Worm (Caenorhabditis elegans) whole organism, late embryonic: ENCODE results near the gene C09B9.7.
"Not testable (repeated sequence)": the region's sequence is repeated elsewhere in the genome, so short reads cannot be mapped to it uniquely, and the experiment has no call there.

Source experiments
- C08G9.2 ChIP-seq: sonication (generic microtip); optimal IDR thresholded peaks from 2 replicates; lab custom pipeline; 2016; ENCODE audit warnings: mild to moderate bottlenecking, missing genetic modification characterization, moderate library complexity, missing compliant biosample characterization
- C38D4.7 ChIP-seq: fragments of 200-800 bp; sonication (Bioruptor generic); optimal IDR thresholded peaks from 2 replicates; lab custom pipeline; 2018; ENCODE audit warnings: mild to moderate bottlenecking, missing genetic modification characterization, moderate library complexity, missing compliant biosample characterization
- K02D7.2 ChIP-seq: sonication (generic microtip); optimal IDR thresholded peaks from 2 replicates; lab custom pipeline; 2017; ENCODE audit warnings: mild to moderate bottlenecking, missing genetic modification characterization, missing compliant biosample characterization
- ceh-18 ChIP-seq: sonication (generic microtip); optimal IDR thresholded peaks from 2 replicates; lab custom pipeline; 2016; ENCODE audit warnings: missing genetic modification characterization, missing compliant biosample characterization
- ceh-19 ChIP-seq: fragments of 200-800 bp; sonication (Bioruptor generic); optimal IDR thresholded peaks from 2 replicates; lab custom pipeline; 2018; ENCODE audit warnings: mild to moderate bottlenecking, missing genetic modification characterization, missing compliant biosample characterization
- ceh-22 ChIP-seq: sonication (generic microtip); optimal IDR thresholded peaks from 2 replicates; lab custom pipeline; 2017; ENCODE audit warnings: missing biosample characterization, missing genetic modification characterization
- ets-4 ChIP-seq: sonication (generic microtip); optimal IDR thresholded peaks from 2 replicates; lab custom pipeline; 2016; ENCODE audit warnings: missing genetic modification characterization, missing compliant biosample characterization
- lim-6 ChIP-seq: sonication (generic microtip); optimal IDR thresholded peaks from 2 replicates; lab custom pipeline; 2016; ENCODE audit warnings: missing genetic modification characterization, missing compliant biosample characterization
- madf-2 ChIP-seq: sonication (generic microtip); optimal IDR thresholded peaks from 2 replicates; lab custom pipeline; 2017; ENCODE audit warnings: missing genetic modification characterization, missing compliant biosample characterization
- nhr-11 ChIP-seq: fragments of 150-350 bp; optimal IDR thresholded peaks from 2 replicates; lab custom pipeline; 2014; ENCODE audit warnings: missing biosample characterization, missing genetic modification characterization
- odd-2 ChIP-seq: sonication (generic microtip); optimal IDR thresholded peaks from 2 replicates; lab custom pipeline; 2017; ENCODE audit warnings: antibody characterized with exemption, mild to moderate bottlenecking, missing genetic modification characterization, missing compliant biosample characterization
- pag-3 ChIP-seq: sonication (generic microtip); optimal IDR thresholded peaks from 2 replicates; lab custom pipeline; 2016; ENCODE audit warnings: missing compliant biosample characterization, missing genetic modification characterization, borderline replicate concordance
- pros-1 ChIP-seq: fragments of 150-350 bp; optimal IDR thresholded peaks from 2 replicates; lab custom pipeline; 2014; ENCODE audit warnings: missing biosample characterization, missing genetic modification reagents, missing genetic modification characterization
- rnt-1 ChIP-seq: sonication (generic microtip); optimal IDR thresholded peaks from 2 replicates; lab custom pipeline; 2016; ENCODE audit warnings: missing genetic modification characterization, missing compliant biosample characterization
- sox-2 ChIP-seq: fragments of 200-800 bp; sonication (Bioruptor generic); IDR thresholded peaks from 2 replicates; pipeline ENCODE4 v1.3.6; 2022; ENCODE audit warnings: missing genetic modification reagents, missing genetic modification characterization, missing compliant biosample characterization
- ttx-3 ChIP-seq: sonication (generic microtip); optimal IDR thresholded peaks from 2 replicates; lab custom pipeline; 2016; ENCODE audit warnings: missing genetic modification reagents, missing genetic modification characterization, missing compliant biosample characterization
- unc-86 ChIP-seq: sonication (generic microtip); optimal IDR thresholded peaks from 2 replicates; lab custom pipeline; 2016; ENCODE audit warnings: missing genetic modification characterization, missing compliant biosample characterization
- ztf-16 ChIP-seq: sonication (generic microtip); optimal IDR thresholded peaks from 2 replicates; lab custom pipeline; 2017; ENCODE audit warnings: missing genetic modification characterization, missing compliant biosample characterization

The C09B9.7 gene

ce11 chrIV:5016461-5016860, 44.4 kb downstream of the C09B9.7 start, which contains the start of gene ssq-4:
Gene ssq-4 (plus strand): TSS chrIV:5016479.
- not testable (repeated sequence) for TF ChIP-seq pag-3; C38D4.7 (GFP tag; lab: Kevin White, UChicago); ceh-18 (tag; lab: Kevin White, UChicago)

- TF ChIP-seq rnt-1 (tag; lab: Kevin White, UChicago): no peak
- no peak for TF ChIP-seq unc-86 (tag; lab: Kevin White, UChicago)
- no peak for TF ChIP-seq lim-6 (tag; lab: Kevin White, UChicago)
- TF ChIP-seq sox-2 (GFP tag; lab: Robert Waterston, UW): no peak
These were observed 48.6 kb downstream of the C09B9.7 start, which contains the start of gene srm-1 for ce11 chrIV:5012241-5012640. Gene srm-1 (plus strand): TSS chrIV:5012541.

- TF ChIP-seq ttx-3 (tag; lab: Kevin White, UChicago) (no peak), ets-4 (no peak), madf-2 (tag; lab: Kevin White, UChicago) (no peak), K02D7.2 (no peak), odd-2 (no peak), ceh-22 (tag; lab: Kevin White, UChicago) (no peak), pros-1 (tag; lab: Kevin White, UChicago) (no peak), ztf-16 (tag; lab: Kevin White, UChicago) (no peak), ceh-19 (GFP tag; lab: Kevin White, UChicago) (no peak), nhr-11 (tag; lab: Kevin White, UChicago) (no peak), sox-2 (GFP tag; lab: Robert Waterston, UW) (no peak), C08G9.2 (tag; lab: Kevin White, UChicago) (no peak)
These were observed 52.5 kb downstream of the C09B9.7 start, which contains the start of gene srm-2 for ce11 chrIV:5008378-5008777. Gene srm-2 (plus strand): TSS chrIV:5008678.
